Worm (Caenorhabditis elegans): Measurements from ENCODE around the gene ndub-3.

Gene ndub-3

DNA sequence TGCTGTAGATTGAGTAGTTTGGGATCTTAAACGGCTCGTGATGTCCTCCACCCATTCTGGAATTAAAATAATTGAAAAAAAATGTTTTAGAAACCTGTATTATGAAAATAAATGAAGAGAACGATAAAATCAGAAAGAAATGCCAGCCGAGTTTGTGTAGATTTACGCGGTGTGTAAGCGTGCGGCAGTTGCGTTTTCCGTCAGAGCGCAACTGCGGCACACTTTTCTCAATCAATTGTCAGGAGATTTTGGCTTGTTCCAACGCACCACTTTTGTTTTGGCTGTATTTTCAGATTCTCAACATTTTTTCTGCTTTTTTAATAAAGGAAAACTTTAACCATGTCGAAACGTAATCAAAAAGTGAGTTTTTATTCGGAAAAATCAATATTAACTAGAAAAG, at the start of gene ndub-3, which contains the start of gene C18E9.2:
TSS of gene ndub-3 (minus strand) at position 56 of the 400 bp plus-strand sequence.
TSS of gene C18E9.2 (plus strand) at position 172 of the 400 bp plus-strand sequence.
- peak; percentile 13 to 75 for TF ChIP-seq lsy-2 (tag; optimal IDR thresholded peaks at IDR 0.05)
- TF ChIP-seq rnt-1 (tag; optimal IDR thresholded peaks at IDR 0.05) = peak; percentile 26
- no peak for TF ChIP-seq ceh-63 (GFP tag; optimal IDR thresholded peaks at IDR 0.05)
- peak; percentile 38 to 66 (median 56) for TF ChIP-seq dpl-1 (GFP tag; optimal IDR thresholded peaks at IDR 0.05)
- TF ChIP-seq elt-2 (tag; optimal IDR thresholded peaks at IDR 0.05) = no peak
- TF ChIP-seq snu-23 (GFP tag; optimal IDR thresholded peaks at IDR 0.05) = peak; percentile 32
- TF ChIP-seq ceh-82 (tag; optimal IDR thresholded peaks at IDR 0.05) = peak in 2 of 3 experiments; percentile 4 to 64
- no peak for TF ChIP-seq elt-3 (tag; optimal IDR thresholded peaks at IDR 0.05)
- peak in 1 of 2 experiments; percentile 24 for TF ChIP-seq mdl-1 (tag; optimal IDR thresholded peaks at IDR 0.05)
- peak; percentile 50 for TF ChIP-seq lin-14 (GFP tag; optimal IDR thresholded peaks at IDR 0.05)
- no peak for TF ChIP-seq fkh-10 (GFP tag; optimal IDR thresholded peaks at IDR 0.05)
- TF ChIP-seq nhr-71 (tag; optimal IDR thresholded peaks at IDR 0.05) = peak; percentile 33
- TF ChIP-seq nhr-47 (tag; optimal IDR thresholded peaks at IDR 0.05) = peak; percentile 1
- peak; percentile 59 to 79 for TF ChIP-seq lin-35 (GFP tag; optimal IDR thresholded peaks at IDR 0.05)
- TF ChIP-seq efl-1 (optimal IDR thresholded peaks at IDR 0.05) = peak; percentile 66 to 67
- peak; percentile 48 to 95 for TF ChIP-seq efl-1 (GFP tag; optimal IDR thresholded peaks at IDR 0.05 in 1 of 2)
- TF ChIP-seq tbx-2 (tag; optimal IDR thresholded peaks at IDR 0.05) = peak; percentile 6
- TF ChIP-seq C16A3.4 (tag; optimal IDR thresholded peaks at IDR 0.05) = peak; percentile 55

DNA sequence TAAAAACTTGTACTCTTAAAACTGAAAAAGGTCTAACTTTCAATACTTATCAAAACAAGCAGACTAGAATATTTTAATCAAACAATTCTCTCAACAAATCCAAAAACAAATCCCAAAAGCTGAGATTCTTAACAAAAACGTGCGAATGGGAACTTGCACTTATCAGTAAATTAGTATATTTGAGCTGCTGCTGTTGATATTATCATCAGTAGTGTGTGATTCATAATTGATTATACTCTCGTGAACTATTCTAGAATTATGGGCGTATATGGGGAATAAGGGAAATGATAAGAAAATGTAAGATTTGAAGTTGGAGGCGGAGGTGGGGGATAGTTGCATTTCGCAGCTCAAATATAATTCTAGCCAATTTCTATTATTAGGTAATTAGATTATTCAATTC, 49.5 kb upstream of the ndub-3 start:
- TF ChIP-seq elt-2 (tag; optimal IDR thresholded peaks at IDR 0.05) = peak; percentile 37
- peak; percentile 61 for TF ChIP-seq dsc-1 (tag; optimal IDR thresholded peaks at IDR 0.05)
- no peak for TF ChIP-seq swsn-7 (tag; optimal IDR thresholded peaks at IDR 0.05)

DNA sequence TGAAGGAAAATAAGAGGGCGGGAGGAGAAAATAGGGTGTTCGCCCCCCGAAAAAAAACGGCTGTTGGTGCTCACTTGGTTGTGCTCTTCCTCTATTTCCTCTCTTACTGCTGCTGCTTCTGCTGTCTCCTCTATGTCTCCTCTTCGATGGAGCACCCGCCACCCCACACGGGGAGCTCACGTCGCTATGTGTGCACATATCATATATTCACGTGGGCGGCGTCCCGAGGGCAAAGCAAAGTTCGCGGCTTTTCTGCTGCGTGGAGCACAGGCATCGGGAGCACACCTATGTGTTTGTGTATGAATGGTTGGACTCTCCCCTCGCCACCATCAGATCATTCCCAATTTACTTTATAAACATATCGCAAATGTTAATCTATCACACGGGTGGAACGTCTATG, 48.7 kb upstream of the ndub-3 start:
- TF ChIP-seq hlh-17 (GFP tag; optimal IDR thresholded peaks at IDR 0.05; ENCODE audit: borderline replicate concordance) (no peak), Y116A8C.19 (tag; optimal IDR thresholded peaks at IDR 0.05; ENCODE audit: borderline replicate concordance) (no peak), unc-98 (GFP tag; IDR thresholded peaks at IDR 0.05) (no peak), nhr-84 (tag; optimal IDR thresholded peaks at IDR 0.05) (no peak), C34B4.2 (tag; optimal IDR thresholded peaks at IDR 0.05) (no peak), blmp-1 (tag; optimal IDR thresholded peaks at IDR 0.05) (no peak), nhr-20 (tag; optimal IDR thresholded peaks at IDR 0.05) (peak; percentile 14), snu-23 (GFP tag; optimal IDR thresholded peaks at IDR 0.05) (no peak), unc-62 (GFP tag; optimal IDR thresholded peaks at IDR 0.05) (no peak), sptf-1 (tag; optimal IDR thresholded peaks at IDR 0.05) (no peak), aly-2 (tag; optimal IDR thresholded peaks at IDR 0.05) (no peak), fkh-4 (tag; optimal IDR thresholded peaks at IDR 0.05; ENCODE audit: borderline replicate concordance) (no peak), nhr-19 (GFP tag; conservative IDR thresholded peaks at IDR 0.05) (no peak), ceh-88 (GFP tag; IDR thresholded peaks at IDR 0.05) (no peak), swsn-7 (tag; optimal IDR thresholded peaks at IDR 0.05) (peak; percentile 16), efl-3 (GFP tag; optimal IDR thresholded peaks at IDR 0.05) (no peak), tlp-1 (tag; optimal IDR thresholded peaks at IDR 0.05) (no peak), nhr-76 (tag; optimal IDR thresholded peaks at IDR 0.05) (no peak), efl-1 (optimal IDR thresholded peaks at IDR 0.05) (no peak), efl-1 (GFP tag; optimal IDR thresholded peaks at IDR 0.05 in 1 of 2) (peak in 1 of 2 experiments; percentile 93), pax-3 (tag; optimal IDR thresholded peaks at IDR 0.05) (no peak), mdl-1 (tag; optimal IDR thresholded peaks at IDR 0.05) (peak in 1 of 2 experiments; percentile 75), nhr-71 (tag; optimal IDR thresholded peaks at IDR 0.05) (peak; percentile 49), fkh-10 (GFP tag; optimal IDR thresholded peaks at IDR 0.05) (no peak), ztf-4 (tag; optimal IDR thresholded peaks at IDR 0.05) (no peak), mef-2 (tag; optimal IDR thresholded peaks at IDR 0.05) (no peak), ceh-82 (tag; optimal IDR thresholded peaks at IDR 0.05) (no peak), fkh-8 (tag; optimal IDR thresholded peaks at IDR 0.05) (peak; percentile 67), nhr-85 (tag) (no peak), unc-86 (tag; optimal IDR thresholded peaks at IDR 0.05) (no peak), lin-14 (GFP tag; optimal IDR thresholded peaks at IDR 0.05) (peak; percentile 67), rnt-1 (tag; optimal IDR thresholded peaks at IDR 0.05) (no peak), elt-3 (tag; optimal IDR thresholded peaks at IDR 0.05) (no peak), irx-1 (tag; optimal IDR thresholded peaks at IDR 0.05) (peak; percentile 1), lir-3 (tag; optimal IDR thresholded peaks at IDR 0.05; ENCODE audit: poor library complexity) (no peak), aha-1 (tag; optimal IDR thresholded peaks at IDR 0.05) (no peak), C04F5.9 (tag; optimal IDR thresholded peaks at IDR 0.05) (no peak), unc-30 (tag; optimal IDR thresholded peaks at IDR 0.05) (no peak), nhr-47 (tag; optimal IDR thresholded peaks at IDR 0.05) (peak; percentile 19)

Measured in whole organism, L1 larva.